Worm (Caenorhabditis elegans) whole organism, L3 larva: ENCODE measurements around the gene rbm-28.
"Not testable (repeated sequence)": the region's sequence is repeated elsewhere in the genome, so short reads cannot be mapped to it uniquely, and the experiment has no call there.

Source experiments
- R02D3.7 ChIP-seq: fragments of 150-350 bp; optimal IDR thresholded peaks from 2 replicates; lab custom pipeline; 2014; ENCODE audit warnings: missing biosample characterization, missing genetic modification characterization
- ceh-16 ChIP-seq: sonication (generic microtip); optimal IDR thresholded peaks from 2 replicates; lab custom pipeline; 2017; ENCODE audit warnings: missing biosample characterization, missing genetic modification characterization
- ceh-82 ChIP-seq: fragments of 150-350 bp; optimal IDR thresholded peaks from 2 replicates; lab custom pipeline; 2014; ENCODE audit warnings: missing biosample characterization, missing genetic modification characterization
- daf-12 ChIP-seq: fragments of 150-350 bp; optimal IDR thresholded peaks from 2 replicates; lab custom pipeline; 2014; ENCODE audit warnings: missing biosample characterization, missing genetic modification reagents, missing genetic modification characterization
- fkh-10 ChIP-seq: sonication (generic microtip); optimal IDR thresholded peaks from 2 replicates; lab custom pipeline; 2017; ENCODE audit warnings: missing biosample characterization, missing genetic modification reagents, missing genetic modification characterization
- fos-1 ChIP-seq: fragments of 150-350 bp; optimal IDR thresholded peaks from 2 replicates; lab custom pipeline; 2014; ENCODE audit warnings: missing biosample characterization, missing genetic modification characterization
- jun-1 ChIP-seq: fragments of 150-350 bp; optimal IDR thresholded peaks from 2 replicates; lab custom pipeline; 2014; ENCODE audit warnings: missing biosample characterization, missing genetic modification reagents, missing genetic modification characterization
- mdl-1 ChIP-seq: fragments of 150-350 bp; optimal IDR thresholded peaks from 2 replicates; lab custom pipeline; 2014; ENCODE audit warnings: missing biosample characterization, missing genetic modification characterization
- nhr-237 ChIP-seq: fragments of 150-350 bp; optimal IDR thresholded peaks from 2 replicates; lab custom pipeline; 2014; ENCODE audit warnings: missing biosample characterization, missing genetic modification characterization
- nhr-77 ChIP-seq: fragments of 150-350 bp; optimal IDR thresholded peaks from 2 replicates; lab custom pipeline; 2014; ENCODE audit warnings: missing biosample characterization, missing genetic modification characterization
- tbx-2 ChIP-seq: sonication (generic microtip); optimal IDR thresholded peaks from 2 replicates; lab custom pipeline; 2016; ENCODE audit warnings: mild to moderate bottlenecking, missing genetic modification characterization, missing compliant biosample characterization
- unc-39 ChIP-seq: sonication (generic microtip); optimal IDR thresholded peaks from 4 replicates; lab custom pipeline; 2017; ENCODE audit warnings: missing biosample characterization, missing genetic modification characterization
- unc-62 ChIP-seq: fragments of 150-350 bp; sonication (generic microtip); optimal IDR thresholded peaks from 4 replicates; lab custom pipeline; 2014; ENCODE audit warnings: missing biosample characterization, missing genetic modification reagents, missing genetic modification characterization

DNA sequence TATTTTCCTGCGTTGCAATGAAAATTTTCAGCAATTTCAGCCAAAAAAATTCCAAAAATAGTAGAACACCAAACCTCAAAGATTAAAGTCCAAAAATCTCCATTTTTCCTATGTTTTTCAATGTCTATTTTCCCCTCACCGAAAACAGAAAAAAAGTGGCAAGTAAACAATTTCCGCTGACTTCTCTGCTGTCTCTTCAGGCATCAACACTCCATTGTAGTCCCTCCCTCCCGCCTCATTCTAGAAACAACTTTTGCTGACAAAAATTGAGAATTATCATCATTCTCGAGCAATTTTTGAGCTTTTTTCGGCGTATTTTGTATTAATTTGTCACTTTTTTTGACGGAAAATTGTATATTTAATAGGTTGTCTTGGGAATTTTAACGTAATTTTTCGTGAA, 8.1 kb downstream of the rbm-28 start:
- TF ChIP-seq daf-12; ceh-16; nhr-77 (tag; lab: Kevin White, UChicago); jun-1 (tag; lab: Kevin White, UChicago); unc-39 (tag; lab: Kevin White, UChicago); fos-1 (tag; lab: Kevin White, UChicago); unc-62; R02D3.7; ceh-82 (tag; lab: Kevin White, UChicago); nhr-237 (tag; lab: Kevin White, UChicago); mdl-1; fkh-10 (GFP tag; lab: Kevin White, UChicago); tbx-2 (tag; lab: Kevin White, UChicago): not testable (repeated sequence)
